Fruit fly (Drosophila melanogaster) whole organism, prepupa: ENCODE data around the gene CG1824.

Source experiments
- CG10669 ChIP-seq: fragments of 200-800 bp; sonication (Bioruptor generic); optimal IDR thresholded peaks from 3 replicates; lab custom pipeline; 2018; ENCODE audit warnings: missing biosample characterization, mild to moderate bottlenecking, missing genetic modification characterization, moderate library complexity
- CG11294 ChIP-seq: fragments of 200-800 bp; sonication (Bioruptor generic); IDR thresholded peaks from 2 replicates; pipeline ENCODE4 v1.3.6; 2022; ENCODE audit warnings: missing biosample characterization, missing genetic modification characterization
- CG11902 ChIP-seq: fragments of 200-800 bp; sonication (Bioruptor generic); optimal IDR thresholded peaks from 3 replicates; lab custom pipeline; 2016; ENCODE audit warnings: missing biosample characterization, missing genetic modification characterization
- CG15336 ChIP-seq: fragments of 200-800 bp; sonication (Bioruptor generic); IDR thresholded peaks from 2 replicates; pipeline ENCODE4 v1.3.6; 2022; ENCODE audit warnings: missing biosample characterization, missing genetic modification characterization
- CG1621 ChIP-seq: fragments of 200-800 bp; sonication (Bioruptor generic); optimal IDR thresholded peaks from 3 replicates; lab custom pipeline; 2018; ENCODE audit warnings: missing biosample characterization, mild to moderate bottlenecking, missing genetic modification characterization
- CG16779 ChIP-seq: fragments of 200-800 bp; sonication (Bioruptor generic); optimal IDR thresholded peaks from 3 replicates; lab custom pipeline; 2017; ENCODE audit warnings: missing biosample characterization, mild to moderate bottlenecking, missing genetic modification characterization
- CG31627 ChIP-seq: fragments of 200-800 bp; sonication (Bioruptor generic); optimal IDR thresholded peaks from 3 replicates; lab custom pipeline; 2016; ENCODE audit warnings: missing biosample characterization, missing genetic modification characterization
- CG32006 ChIP-seq: fragments of 200-800 bp; sonication (Bioruptor generic); optimal IDR thresholded peaks from 3 replicates; lab custom pipeline; 2017; ENCODE audit warnings: missing biosample characterization, mild to moderate bottlenecking, missing genetic modification characterization
- CG34406 ChIP-seq: fragments of 200-800 bp; sonication (Bioruptor generic); optimal IDR thresholded peaks from 3 replicates; lab custom pipeline; 2016; ENCODE audit warnings: missing biosample characterization, missing genetic modification characterization
- CG4318 ChIP-seq: fragments of 200-800 bp; sonication (Bioruptor generic); optimal IDR thresholded peaks from 3 replicates; lab custom pipeline; 2017; ENCODE audit warnings: missing biosample characterization, mild to moderate bottlenecking, missing genetic modification characterization
- CG6163 ChIP-seq: fragments of 200-800 bp; sonication (Bioruptor generic); IDR thresholded peaks from 3 replicates; pipeline ENCODE4 v1.3.6; 2022; ENCODE audit warnings: missing biosample characterization, missing genetic modification characterization
- CG6854 ChIP-seq: fragments of 200-800 bp; sonication (Bioruptor generic); optimal IDR thresholded peaks from 2 replicates; lab custom pipeline; 2017; ENCODE audit warnings: missing biosample characterization, mild to moderate bottlenecking, missing genetic modification characterization
- CG7368 ChIP-seq: fragments of 200-800 bp; sonication (Bioruptor generic); optimal IDR thresholded peaks from 3 replicates; lab custom pipeline; 2016; ENCODE audit warnings: missing biosample characterization, missing genetic modification characterization
- CG8119 ChIP-seq: fragments of 200-800 bp; sonication (Bioruptor generic); IDR thresholded peaks from 3 replicates; pipeline ENCODE4 v1.3.6; 2022; ENCODE audit warnings: missing biosample characterization, missing genetic modification characterization
- CG8319 ChIP-seq: fragments of 200-800 bp; sonication (Bioruptor generic); optimal IDR thresholded peaks from 3 replicates; lab custom pipeline; 2016; ENCODE audit warnings: missing biosample characterization, missing genetic modification characterization
- CG8632 ChIP-seq: fragments of 200-800 bp; sonication (Bioruptor generic); optimal IDR thresholded peaks from 3 replicates; lab custom pipeline; 2016; ENCODE audit warnings: missing biosample characterization, missing genetic modification characterization
- CG9139 ChIP-seq: fragments of 200-800 bp; sonication (Bioruptor generic); optimal IDR thresholded peaks from 3 replicates; lab custom pipeline; 2017; ENCODE audit warnings: missing biosample characterization, mild to moderate bottlenecking, missing genetic modification characterization
- Eip75B ChIP-seq: fragments of 200-800 bp; sonication (Bioruptor generic); optimal IDR thresholded peaks from 3 replicates; lab custom pipeline; 2016; ENCODE audit warnings: missing biosample characterization, missing genetic modification characterization
- Eip93F ChIP-seq: fragments of 200-800 bp; sonication (Bioruptor generic); optimal IDR thresholded peaks from 2 replicates; lab custom pipeline; 2016; ENCODE audit warnings: missing biosample characterization, mild to moderate bottlenecking, missing genetic modification characterization
- Ets21C ChIP-seq: fragments of 200-800 bp; sonication (Bioruptor generic); optimal IDR thresholded peaks from 3 replicates; lab custom pipeline; 2016; ENCODE audit warnings: missing biosample characterization, missing genetic modification characterization
- Ets96B ChIP-seq: fragments of 200-800 bp; optimal IDR thresholded peaks from 2 replicates; lab custom pipeline; 2019; ENCODE audit warnings: missing biosample characterization, mild to moderate bottlenecking, missing genetic modification characterization, moderate library complexity
- Gug ChIP-seq: fragments of 200-800 bp; sonication (Bioruptor generic); IDR thresholded peaks from 2 replicates; pipeline ENCODE4 v1.3.6; 2022; ENCODE audit warnings: missing biosample characterization, missing genetic modification characterization
- Hr38 ChIP-seq: sonication (Bioruptor generic); optimal IDR thresholded peaks from 2 replicates; lab custom pipeline; 2016; ENCODE audit warnings: missing biosample characterization, missing genetic modification characterization
- Hr4 ChIP-seq: fragments of 200-800 bp; sonication (Bioruptor generic); optimal IDR thresholded peaks from 3 replicates; lab custom pipeline; 2016; ENCODE audit warnings: missing biosample characterization, missing genetic modification characterization
- Lpt ChIP-seq: fragments of 200-800 bp; sonication (Bioruptor generic); optimal IDR thresholded peaks from 3 replicates; lab custom pipeline; 2016; ENCODE audit warnings: missing biosample characterization, missing genetic modification characterization
- Met ChIP-seq: fragments of 200-800 bp; sonication (Bioruptor generic); optimal IDR thresholded peaks from 3 replicates; lab custom pipeline; 2016; ENCODE audit warnings: missing biosample characterization, missing genetic modification characterization
- OdsH ChIP-seq: fragments of 200-800 bp; sonication (Bioruptor generic); optimal IDR thresholded peaks from 3 replicates; lab custom pipeline; 2016; ENCODE audit warnings: missing biosample characterization, missing genetic modification characterization
- achi ChIP-seq: fragments of 200-800 bp; sonication (Bioruptor generic); optimal IDR thresholded peaks from 3 replicates; lab custom pipeline; 2016; ENCODE audit warnings: missing biosample characterization, missing genetic modification characterization
- dac ChIP-seq: fragments of 200-800 bp; sonication (Bioruptor generic); optimal IDR thresholded peaks from 2 replicates; lab custom pipeline; 2017; ENCODE audit warnings: missing biosample characterization, mild to moderate bottlenecking, missing genetic modification characterization
- eg ChIP-seq: fragments of 200-800 bp; sonication (Bioruptor generic); IDR thresholded peaks from 3 replicates; pipeline ENCODE4 v1.3.6; 2022; ENCODE audit warnings: missing biosample characterization, missing genetic modification characterization
- esn ChIP-seq: fragments of 200-800 bp; sonication (Bioruptor generic); optimal IDR thresholded peaks from 2 replicates; lab custom pipeline; 2016; ENCODE audit warnings: missing biosample characterization, mild to moderate bottlenecking, missing genetic modification characterization, moderate library complexity
- fkh ChIP-seq: fragments of 200-800 bp; sonication (Bioruptor generic); optimal IDR thresholded peaks from 3 replicates; lab custom pipeline; 2017; ENCODE audit warnings: missing biosample characterization, mild to moderate bottlenecking, missing genetic modification characterization, moderate library complexity
- salr ChIP-seq, 2 experiments: fragments of 200-800 bp; sonication (Bioruptor generic); optimal IDR thresholded peaks; 3 replicates each; lab custom pipeline; 2016 to 2018; ENCODE audit warnings: missing biosample characterization in 2 of 2, missing genetic modification characterization in 2 of 2, mild to moderate bottlenecking in 1 of 2
- ss ChIP-seq, 2 experiments: fragments of 200-800 bp; sonication (Bioruptor generic); optimal IDR thresholded peaks; 2 replicates in 1 of 2; 3 replicates in 1 of 2; lab custom pipeline; 2017 to 2018; ENCODE audit warnings: mild to moderate bottlenecking in 2 of 2, missing biosample characterization in 2 of 2, missing genetic modification characterization in 2 of 2, moderate library complexity in 1 of 2
- svp ChIP-seq: fragments of 200-800 bp; sonication (Bioruptor generic); peaks from one replicate; lab custom pipeline; 2016; ENCODE audit warnings: missing biosample characterization, missing genetic modification characterization

CG1824 gene

DNA sequence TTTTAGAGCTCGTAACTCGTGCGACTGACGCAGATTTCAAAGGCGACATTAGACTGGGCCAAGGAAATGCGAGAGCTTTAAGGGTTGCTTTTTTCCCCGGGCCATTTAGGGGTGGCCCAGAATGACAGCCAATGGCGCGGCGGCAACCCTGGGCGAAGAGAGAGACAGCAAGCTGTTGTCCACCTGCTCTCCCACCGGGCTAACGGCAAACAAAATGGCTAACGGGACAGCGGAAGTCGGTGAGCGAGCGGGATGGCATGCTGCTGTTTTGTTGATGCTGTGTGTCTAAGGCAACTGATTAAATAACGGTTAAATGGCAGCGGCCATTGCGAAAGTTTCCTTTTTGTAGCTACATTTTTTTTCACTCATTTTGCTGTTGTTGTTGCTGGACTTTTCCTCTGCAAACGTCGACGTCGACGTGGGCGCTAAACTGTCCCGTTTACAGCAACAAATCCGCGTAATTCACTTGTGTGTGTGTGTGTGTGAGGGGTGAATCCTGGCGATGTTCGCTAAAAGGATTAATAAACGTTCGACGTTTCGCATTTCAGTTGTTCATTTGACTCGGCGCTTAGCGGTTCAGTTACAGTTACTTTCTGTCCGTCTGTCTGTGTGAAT, 20.4 kb upstream of the CG1824 start, which contains the start of gene CG11085:
Gene CG11085, plus strand, starts transcription at position 565 of the 615 bp plus-strand sequence.
- TF ChIP-seq CG6163 (GFP tag; lab: Robert Waterston, UW) (no peak), fkh (GFP tag; lab: Kevin White, UChicago) (no peak), CG16779 (tag; lab: Kevin White, UChicago) (no peak), CG9139 (GFP tag; lab: Kevin White, UChicago) (no peak), Ets96B (tag; lab: Kevin White, UChicago) (no peak), CG31627 (GFP tag; lab: Kevin White, UChicago) (no peak), OdsH (GFP tag; lab: Kevin White, UChicago) (no peak), CG32006 (no peak), esn (GFP tag; lab: Kevin White, UChicago) (no peak), Lpt (GFP tag; lab: Kevin White, UChicago) (no peak), Met (GFP tag; lab: Kevin White, UChicago) (no peak), CG4318 (GFP tag; lab: Kevin White, UChicago) (no peak), CG15336 (GFP tag; lab: Robert Waterston, UW) (no peak), CG8319 (GFP tag; lab: Kevin White, UChicago) (no peak), dac (no peak)

DNA sequence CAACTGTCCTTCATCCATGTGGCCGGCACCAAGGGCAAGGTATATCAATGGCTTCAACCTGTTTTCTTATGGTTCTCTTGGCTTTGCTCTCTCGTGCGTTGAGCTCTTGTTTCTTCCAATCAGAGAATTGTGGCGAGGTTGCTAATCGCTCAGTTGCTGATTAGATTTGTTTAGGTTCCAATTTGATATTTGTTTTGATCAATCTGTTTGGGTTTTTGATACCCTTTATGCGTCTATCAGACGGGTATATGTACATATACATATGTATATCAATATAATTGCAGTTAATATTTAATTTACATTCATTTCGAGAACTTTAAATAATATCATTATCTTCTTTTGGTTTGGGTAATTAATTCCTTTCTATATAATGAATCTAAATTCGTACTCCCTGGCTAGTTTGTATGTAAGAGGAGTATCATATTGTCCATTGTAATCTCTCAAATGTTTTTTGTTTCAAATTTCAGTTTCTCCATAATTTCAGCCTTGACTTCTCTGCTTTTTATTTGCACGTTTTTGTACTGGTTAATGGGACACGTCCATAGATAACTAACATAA, 17.9 kb upstream of the CG1824 start:
- no peak for TF ChIP-seq salr (GFP tag; optimal IDR thresholded peaks at IDR 0.05; lab: Kevin White, UChicago)

DNA sequence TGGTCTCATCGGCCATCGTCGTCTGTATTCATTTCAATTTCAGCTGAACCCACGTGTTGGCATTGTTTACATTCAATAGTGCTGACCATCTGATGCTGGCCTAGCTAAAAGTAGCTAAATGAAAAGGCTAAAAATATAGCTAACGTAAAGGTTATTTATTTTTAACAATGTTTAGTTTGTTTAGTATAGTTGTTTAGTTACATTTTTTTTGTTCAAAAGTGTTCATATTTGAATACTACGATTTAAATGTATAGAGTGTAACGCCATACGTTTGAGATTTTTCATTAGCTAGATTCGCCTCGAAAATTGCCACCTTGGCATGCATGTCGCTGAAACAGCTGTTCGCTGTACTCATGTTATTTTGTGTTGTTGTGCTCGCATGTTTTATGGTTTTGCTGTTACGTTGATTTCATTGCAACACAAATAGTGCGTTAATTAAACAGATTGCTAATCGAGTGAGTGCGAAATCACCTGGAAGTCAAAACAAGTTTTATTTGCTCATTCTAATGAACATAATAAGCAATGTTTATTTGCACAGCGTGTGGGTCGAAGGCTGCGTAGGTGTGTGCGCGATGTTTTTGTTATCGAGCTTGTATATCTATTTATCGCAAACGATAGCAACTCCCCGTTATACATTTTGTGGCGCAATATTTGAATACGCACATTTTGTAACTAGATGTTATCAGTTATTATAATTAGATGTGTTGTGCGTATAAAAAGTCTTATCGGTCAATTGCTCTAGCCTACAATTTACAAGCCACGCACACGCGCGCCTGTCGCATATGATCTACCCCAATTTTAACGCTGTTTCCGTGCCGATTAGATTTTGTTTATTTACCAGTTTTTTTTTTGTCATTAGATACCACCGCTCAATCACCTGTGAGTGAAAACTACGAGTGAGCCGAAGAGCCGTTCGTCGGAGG, 16.4 kb upstream of the CG1824 start, which contains the start of the genes CG1463 and Fpgs1:
Gene CG1463, minus strand, starts transcription at position 132 of the 923 bp plus-strand sequence.
Gene Fpgs1, plus strand, starts transcription at position 332 of the 923 bp plus-strand sequence.
- TF ChIP-seq fkh (GFP tag; lab: Kevin White, UChicago) (peak; percentile 92), CG10669 (GFP tag; lab: Kevin White, UChicago) (no peak), CG1621 (tag; lab: Kevin White, UChicago) (no peak), eg (no peak), CG11902 (GFP tag; lab: Kevin White, UChicago) (no peak), CG15336 (GFP tag; lab: Robert Waterston, UW) (0 out of 2 replicates have a peak, but pooled peaks have one; percentile 7), esn (GFP tag; lab: Kevin White, UChicago) (peak; percentile 53), Hr4 (GFP tag; lab: Kevin White, UChicago) (no peak), svp (GFP tag; lab: Kevin White, UChicago) (no peak), Ets21C (GFP tag; lab: Kevin White, UChicago) (no peak), Gug (GFP tag; lab: Robert Waterston, UW) (no peak)

DNA sequence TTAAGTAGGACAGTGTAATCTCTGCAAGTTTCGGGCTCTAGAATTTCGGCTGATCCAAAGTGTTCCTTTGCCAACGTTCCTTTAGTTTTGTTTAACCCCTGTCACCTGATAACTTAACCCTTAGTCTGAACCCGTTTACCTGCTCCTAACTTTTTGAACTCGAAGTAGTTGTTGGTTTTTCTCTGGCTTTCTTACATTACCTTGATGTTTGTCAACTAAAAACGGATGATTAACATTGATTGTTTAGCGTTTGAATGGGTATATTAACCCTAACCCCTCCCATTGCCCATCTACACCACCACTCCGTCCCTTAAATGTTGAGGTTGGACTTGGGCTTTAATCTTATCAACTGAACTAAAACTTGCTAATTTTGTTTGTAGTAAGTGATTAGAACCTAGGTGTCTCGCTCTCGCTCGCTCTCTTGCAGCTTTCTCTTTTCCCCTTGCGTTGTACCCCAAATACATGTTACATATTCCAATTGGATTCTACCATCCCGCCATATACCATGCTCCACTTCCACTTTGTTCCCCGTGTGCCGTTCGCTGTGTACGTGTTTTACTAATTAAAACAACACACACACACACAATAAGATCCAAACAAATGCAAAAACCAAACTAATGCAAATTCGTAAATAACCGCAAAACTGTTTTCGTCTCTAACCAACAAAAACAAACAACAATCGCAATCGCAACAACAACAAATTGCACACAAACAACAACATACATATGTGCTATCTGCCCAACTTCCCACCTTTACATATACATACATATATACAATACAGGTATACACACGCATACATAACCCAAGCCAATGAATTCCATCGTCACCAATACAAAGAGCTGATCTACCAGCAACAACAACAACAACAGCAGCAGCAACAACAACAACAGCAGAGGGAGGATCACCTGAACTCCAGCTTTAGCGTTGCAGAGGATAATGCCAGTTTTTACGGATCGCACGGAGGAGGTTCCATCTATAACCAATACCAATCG, 5.7 kb upstream of the CG1824 start:
- TF ChIP-seq CG34406 (GFP tag; lab: Kevin White, UChicago) (no peak), achi (no peak), CG4318 (GFP tag; lab: Kevin White, UChicago) (no peak), Met (GFP tag; lab: Kevin White, UChicago) (no peak), salr (GFP tag; optimal IDR thresholded peaks at IDR 0.05; lab: Kevin White, UChicago) (no peak), esn (GFP tag; lab: Kevin White, UChicago) (no peak), CG7368 (GFP tag; lab: Kevin White, UChicago) (no peak), CG6854 (GFP tag; lab: Kevin White, UChicago) (no peak), Eip93F (no peak), Gug (GFP tag; lab: Robert Waterston, UW) (no peak), fkh (GFP tag; lab: Kevin White, UChicago) (no peak), ss (GFP tag; optimal IDR thresholded peaks at IDR 0.05; lab: Kevin White, UChicago) (no peak), CG8119 (GFP tag; lab: Robert Waterston, UW) (no peak), Hr38 (GFP tag; lab: Kevin White, UChicago) (no peak), CG8632 (GFP tag; lab: Kevin White, UChicago) (no peak), Eip75B (GFP tag; lab: Kevin White, UChicago) (no peak), svp (GFP tag; lab: Kevin White, UChicago) (no peak), CG11294 (GFP tag; lab: Robert Waterston, UW) (no peak)
- TF ChIP-seq, all 60 proteins: peak for 0
